Worm (Caenorhabditis elegans): Measurements from ENCODE around the gene F45C12.17.
"Not testable (repeated sequence)": the region's sequence is repeated elsewhere in the genome, so short reads cannot be mapped to it uniquely, and the experiment has no call there.

F45C12.17 gene

DNA sequence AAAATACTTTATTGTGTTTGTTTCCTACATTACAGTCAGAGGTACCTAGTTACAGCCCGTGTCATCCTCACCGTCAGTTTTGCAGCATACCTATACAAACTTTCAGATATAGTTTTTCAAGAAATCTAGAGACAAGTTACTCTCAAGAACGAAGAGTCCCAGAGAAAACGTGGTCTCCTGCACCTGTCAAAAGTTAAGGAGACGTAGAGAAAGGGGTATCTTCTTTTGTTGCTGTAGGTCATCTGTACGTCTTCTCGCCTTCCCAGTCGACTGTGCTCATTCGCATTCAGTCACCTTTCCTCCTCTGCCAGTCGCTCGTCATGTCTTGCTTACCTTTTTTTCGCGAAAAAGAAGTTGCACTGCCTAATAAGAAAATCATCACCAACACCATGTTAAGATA lies 35.7 kb downstream of the F45C12.17 start, which contains the start of gene F36H5.4:
TSS of gene F36H5.4 (plus strand) at position 301 of the 400 bp plus-strand sequence.
- TF ChIP-seq hmg-11 (tag; optimal IDR thresholded peaks at IDR 0.05), result no peak
- no peak for TF ChIP-seq pha-4 (tag; optimal IDR thresholded peaks at IDR 0.05)
- no peak for TF ChIP-seq elt-3 (tag; optimal IDR thresholded peaks at IDR 0.05)
- TF ChIP-seq zag-1 (tag; optimal IDR thresholded peaks at IDR 0.05), result no peak
- TF ChIP-seq nfya-1 (tag; optimal IDR thresholded peaks at IDR 0.05; ENCODE audit: insufficient read depth), result no peak
- no peak for TF ChIP-seq ZK546.5 (tag; optimal IDR thresholded peaks at IDR 0.05)
- no peak for TF ChIP-seq ama-1 (optimal IDR thresholded peaks at IDR 0.05)
- TF ChIP-seq unc-62 (GFP tag; optimal IDR thresholded peaks at IDR 0.05), result no peak
- TF ChIP-seq tbx-2 (tag; optimal IDR thresholded peaks at IDR 0.05), result no peak

- no peak for TF ChIP-seq aly-2 (tag; optimal IDR thresholded peaks at IDR 0.05)
- TF ChIP-seq elt-2 (tag; optimal IDR thresholded peaks at IDR 0.05), result no peak
- TF ChIP-seq hmg-11 (tag; optimal IDR thresholded peaks at IDR 0.05), result no peak
- TF ChIP-seq ceh-16 (tag; optimal IDR thresholded peaks at IDR 0.05), result no peak
- no peak for TF ChIP-seq lin-39 (tag; optimal IDR thresholded peaks at IDR 0.05)
- TF ChIP-seq nhr-25 (tag; optimal IDR thresholded peaks at IDR 0.05), result no peak
- no peak for TF ChIP-seq fos-1 (tag; optimal IDR thresholded peaks at IDR 0.05)
- TF ChIP-seq unc-39 (tag; optimal IDR thresholded peaks at IDR 0.05), result no peak
Observed at ce11 chrII:1763072-1763471, 37.2 kb downstream of the F45C12.17 start, which contains the start of gene math-28. TSS of gene math-28 (plus strand) at chrII:1763372.

- no peak for TF ChIP-seq nhr-237 (tag; optimal IDR thresholded peaks at IDR 0.05)
- no peak for TF ChIP-seq nhr-11 (tag; optimal IDR thresholded peaks at IDR 0.05)
- TF ChIP-seq ceh-82 (tag; optimal IDR thresholded peaks at IDR 0.05), result no peak
- TF ChIP-seq snpc-4 (tag; optimal IDR thresholded peaks at IDR 0.05), result no peak
Observed at ce11 chrII:1766715-1767114, 40.8 kb downstream of the F45C12.17 start.

DNA sequence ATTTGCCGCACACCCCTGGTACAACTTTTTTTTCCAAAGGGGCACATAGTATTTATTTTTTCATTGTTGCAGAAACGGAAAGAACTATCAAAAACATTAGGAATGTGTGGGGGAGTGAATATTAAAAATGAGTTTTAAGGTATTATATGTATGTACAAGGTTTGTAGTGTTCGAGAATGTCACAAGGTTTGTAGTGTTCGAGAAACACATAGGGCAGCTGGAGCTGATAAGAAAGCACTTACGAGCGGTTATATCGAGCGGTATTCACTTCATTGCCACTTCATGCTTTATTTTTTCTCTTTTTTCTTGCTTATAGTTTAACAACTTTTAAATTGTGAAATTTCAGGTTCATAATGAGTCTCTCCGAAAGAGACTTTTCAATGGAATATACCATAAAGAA lies 41.5 kb downstream of the F45C12.17 start:
- peak; percentile 39 for TF ChIP-seq pqm-1 (tag; optimal IDR thresholded peaks at IDR 0.05)
- TF ChIP-seq elt-2 (tag; optimal IDR thresholded peaks at IDR 0.05), result peak; percentile 75

ce11 chrII:1771347-1771746 lies 45.4 kb downstream of the F45C12.17 start, which contains the start of gene math-26:
TSS of gene math-26 (plus strand) at chrII:1771647.
- TF ChIP-seq elt-2 (tag; optimal IDR thresholded peaks at IDR 0.05), result peak; percentile 21

DNA sequence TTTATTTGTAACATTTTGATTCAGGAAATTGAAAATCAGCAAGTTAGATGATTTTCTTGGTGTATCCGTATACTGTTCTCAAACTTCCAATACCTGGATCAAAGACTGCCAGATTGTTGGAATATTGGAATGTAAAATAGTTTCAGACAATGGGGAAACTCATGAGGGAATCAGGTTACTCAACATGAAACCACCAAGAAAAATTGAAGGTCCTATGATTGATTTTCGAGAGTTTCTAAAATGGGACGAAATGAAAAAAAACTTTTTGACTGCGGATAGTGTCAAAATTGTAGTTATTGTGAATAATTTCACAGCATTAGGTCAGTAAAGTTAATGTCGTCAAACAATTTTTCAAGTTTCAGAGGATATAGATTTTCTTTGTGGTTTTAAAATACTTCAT lies 45.9 kb downstream of the F45C12.17 start, which contains the start of gene math-3:
TSS of gene math-3 (plus strand) at position 301 of the 400 bp plus-strand sequence.
- no peak for TF ChIP-seq nhr-23 (tag; optimal IDR thresholded peaks at IDR 0.05)
- TF ChIP-seq nhr-25 (tag; optimal IDR thresholded peaks at IDR 0.05), result no peak
- TF ChIP-seq jun-1 (tag; optimal IDR thresholded peaks at IDR 0.05), result no peak
- TF ChIP-seq eor-1 (tag; optimal IDR thresholded peaks at IDR 0.05), result no peak
- TF ChIP-seq ama-1 (optimal IDR thresholded peaks at IDR 0.05), result no peak
- no peak for TF ChIP-seq nhr-11 (tag; optimal IDR thresholded peaks at IDR 0.05)
- no peak for TF ChIP-seq ceh-16 (tag; optimal IDR thresholded peaks at IDR 0.05)
- TF ChIP-seq mdl-1 (tag; optimal IDR thresholded peaks at IDR 0.05), result no peak
- no peak for TF ChIP-seq hmg-11 (tag; optimal IDR thresholded peaks at IDR 0.05)
- TF ChIP-seq lin-39 (tag; optimal IDR thresholded peaks at IDR 0.05), result no peak

- TF ChIP-seq tbx-2, egl-27, hmg-11 (tag; optimal IDR thresholded peaks at IDR 0.05): not testable (repeated sequence)
Observed at ce11 chrII:1775234-1775633, 49.3 kb downstream of the F45C12.17 start, which contains the start of gene F36H5.14. TSS of gene F36H5.14 (plus strand) at chrII:1775534.

Data from whole organism, L3 larva.